Worm (Caenorhabditis elegans) whole organism, late embryonic: ENCODE results near the gene F26C11.3.

Source experiments
- C08G9.2 ChIP-seq: sonication (generic microtip); optimal IDR thresholded peaks from 2 replicates; lab custom pipeline; 2016; ENCODE audit warnings: mild to moderate bottlenecking, missing genetic modification characterization, moderate library complexity, missing compliant biosample characterization
- K02D7.2 ChIP-seq: sonication (generic microtip); optimal IDR thresholded peaks from 2 replicates; lab custom pipeline; 2017; ENCODE audit warnings: mild to moderate bottlenecking, missing genetic modification characterization, missing compliant biosample characterization
- K09A11.1 ChIP-seq: sonication (generic microtip); optimal IDR thresholded peaks from 2 replicates; lab custom pipeline; 2017; ENCODE audit warnings: antibody characterized with exemption, mild to moderate bottlenecking, missing genetic modification characterization, missing compliant biosample characterization; ENCODE audit not compliant: insufficient read depth
- T23F11.4 ChIP-seq: fragments of 200-800 bp; sonication (Bioruptor generic); optimal IDR thresholded peaks from 2 replicates; lab custom pipeline; 2018; ENCODE audit warnings: mild to moderate bottlenecking, missing genetic modification characterization, missing compliant biosample characterization
- Y22D7AL.16 ChIP-seq: sonication (generic microtip); optimal IDR thresholded peaks from 2 replicates; lab custom pipeline; 2016; ENCODE audit warnings: missing genetic modification characterization, missing compliant biosample characterization
- ama-1 ChIP-seq: fragments of 150-350 bp; optimal IDR thresholded peaks from 2 replicates; lab custom pipeline; 2014
- ceh-18 ChIP-seq: sonication (generic microtip); optimal IDR thresholded peaks from 2 replicates; lab custom pipeline; 2016; ENCODE audit warnings: missing genetic modification characterization, missing compliant biosample characterization
- ceh-19 ChIP-seq: fragments of 200-800 bp; sonication (Bioruptor generic); optimal IDR thresholded peaks from 2 replicates; lab custom pipeline; 2018; ENCODE audit warnings: mild to moderate bottlenecking, missing genetic modification characterization, missing compliant biosample characterization
- ceh-2 ChIP-seq: sonication (generic microtip); optimal IDR thresholded peaks from 2 replicates; lab custom pipeline; 2016; ENCODE audit warnings: missing genotype, missing genetic modification characterization, missing compliant biosample characterization
- ceh-22 ChIP-seq: sonication (generic microtip); optimal IDR thresholded peaks from 2 replicates; lab custom pipeline; 2017; ENCODE audit warnings: missing biosample characterization, missing genetic modification characterization
- ceh-24 ChIP-seq: sonication (generic microtip); optimal IDR thresholded peaks from 2 replicates; lab custom pipeline; 2016; ENCODE audit warnings: mild to moderate bottlenecking, missing genetic modification characterization, missing compliant biosample characterization
- ceh-30 ChIP-seq: fragments of 150-350 bp; optimal IDR thresholded peaks from 2 replicates; lab custom pipeline; 2014; ENCODE audit warnings: missing biosample characterization, missing genetic modification characterization
- ceh-6 ChIP-seq: fragments of 200-800 bp; sonication (Bioruptor generic); optimal IDR thresholded peaks from 2 replicates; lab custom pipeline; 2018; ENCODE audit warnings: mild to moderate bottlenecking, missing genetic modification characterization, missing compliant biosample characterization
- che-1 ChIP-seq: sonication (generic microtip); optimal IDR thresholded peaks from 2 replicates; lab custom pipeline; 2016; ENCODE audit warnings: mild to moderate bottlenecking, missing genetic modification characterization, missing compliant biosample characterization
- elt-2 ChIP-seq: sonication (generic microtip); optimal IDR thresholded peaks from 2 replicates; lab custom pipeline; 2016; ENCODE audit warnings: missing genetic modification reagents, missing genetic modification characterization, missing compliant biosample characterization
- elt-4 ChIP-seq: sonication (generic microtip); optimal IDR thresholded peaks from 2 replicates; lab custom pipeline; 2016; ENCODE audit warnings: missing genetic modification characterization, missing compliant biosample characterization
- eyg-1 ChIP-seq: sonication (generic microtip); optimal IDR thresholded peaks from 2 replicates; lab custom pipeline; 2016; ENCODE audit warnings: missing genotype, missing genetic modification characterization, missing compliant biosample characterization
- gmeb-2 ChIP-seq: sonication (generic microtip); optimal IDR thresholded peaks from 2 replicates; lab custom pipeline; 2016; ENCODE audit warnings: missing genetic modification characterization, inconsistent platforms, missing compliant biosample characterization
- hlh-15 ChIP-seq: sonication (generic microtip); optimal IDR thresholded peaks from 2 replicates; lab custom pipeline; 2016; ENCODE audit warnings: missing genetic modification characterization, missing compliant biosample characterization
- hlh-30 ChIP-seq: sonication (generic microtip); optimal IDR thresholded peaks from 2 replicates; lab custom pipeline; 2017; ENCODE audit warnings: antibody characterized with exemption, missing genetic modification characterization, missing compliant biosample characterization; ENCODE audit not compliant: insufficient read depth
- hlh-6 ChIP-seq: sonication (generic microtip); optimal IDR thresholded peaks from 2 replicates; lab custom pipeline; 2016; ENCODE audit warnings: missing genotype, missing genetic modification characterization, missing compliant biosample characterization
- lim-6 ChIP-seq: sonication (generic microtip); optimal IDR thresholded peaks from 2 replicates; lab custom pipeline; 2016; ENCODE audit warnings: missing genetic modification characterization, missing compliant biosample characterization
- lin-11 ChIP-seq: fragments of 200-800 bp; sonication (Bioruptor generic); optimal IDR thresholded peaks from 2 replicates; lab custom pipeline; 2018; ENCODE audit warnings: mild to moderate bottlenecking, missing genetic modification characterization, missing compliant biosample characterization
- madf-2 ChIP-seq: sonication (generic microtip); optimal IDR thresholded peaks from 2 replicates; lab custom pipeline; 2017; ENCODE audit warnings: missing genetic modification characterization, missing compliant biosample characterization
- mec-3 ChIP-seq: sonication (generic microtip); optimal IDR thresholded peaks from 2 replicates; lab custom pipeline; 2016; ENCODE audit warnings: borderline replicate concordance, missing genetic modification characterization, missing compliant biosample characterization
- nfya-1 ChIP-seq: sonication (generic microtip); optimal IDR thresholded peaks from 2 replicates; lab custom pipeline; 2017; ENCODE audit warnings: missing genetic modification characterization, mild to moderate bottlenecking, missing compliant biosample characterization, antibody characterized with exemption, moderate library complexity
- pha-2 ChIP-seq: sonication (generic microtip); optimal IDR thresholded peaks from 2 replicates; lab custom pipeline; 2017; ENCODE audit warnings: mild to moderate bottlenecking, missing genetic modification characterization, missing compliant biosample characterization
- pqm-1 ChIP-seq: sonication (generic microtip); optimal IDR thresholded peaks from 2 replicates; lab custom pipeline; 2016; ENCODE audit warnings: missing genetic modification characterization, missing compliant biosample characterization
- ref-2 ChIP-seq: sonication (generic microtip); optimal IDR thresholded peaks from 2 replicates; lab custom pipeline; 2016; ENCODE audit warnings: missing genetic modification characterization, missing compliant biosample characterization
- rnt-1 ChIP-seq: sonication (generic microtip); optimal IDR thresholded peaks from 2 replicates; lab custom pipeline; 2016; ENCODE audit warnings: missing genetic modification characterization, missing compliant biosample characterization
- sox-2 ChIP-seq: fragments of 200-800 bp; sonication (Bioruptor generic); IDR thresholded peaks from 2 replicates; pipeline ENCODE4 v1.3.6; 2022; ENCODE audit warnings: missing genetic modification reagents, missing genetic modification characterization, missing compliant biosample characterization
- sox-4 ChIP-seq: sonication (generic microtip); optimal IDR thresholded peaks from 2 replicates; lab custom pipeline; 2017; ENCODE audit warnings: mild to moderate bottlenecking, missing genetic modification characterization, inconsistent platforms, missing compliant biosample characterization
- syd-9 ChIP-seq: sonication (generic microtip); optimal IDR thresholded peaks from 2 replicates; lab custom pipeline; 2016; ENCODE audit warnings: mild to moderate bottlenecking, missing genetic modification characterization, moderate library complexity, missing compliant biosample characterization
- tbx-7 ChIP-seq: sonication (generic microtip); optimal IDR thresholded peaks from 2 replicates; lab custom pipeline; 2016; ENCODE audit warnings: missing genotype, missing genetic modification characterization, missing compliant biosample characterization
- unc-3 ChIP-seq, 2 experiments: fragments of 200-800 bp in 1 of 2; sonication (Bioruptor generic) in 1 of 2; sonication (generic microtip) in 1 of 2; conservative IDR thresholded peaks in 1 of 2; optimal IDR thresholded peaks in 1 of 2; 2 replicates each; pipeline versions ENCODE4 v1.3.6 to Lab custom; 2016 to 2022; ENCODE audit warnings: missing compliant biosample characterization in 2 of 2, missing genetic modification characterization in 2 of 2, missing genetic modification reagents in 1 of 2
- unc-55 ChIP-seq: sonication (generic microtip); optimal IDR thresholded peaks from 2 replicates; lab custom pipeline; 2017; ENCODE audit warnings: missing biosample characterization, missing genetic modification reagents, missing genetic modification characterization

The F26C11.3 gene

DNA sequence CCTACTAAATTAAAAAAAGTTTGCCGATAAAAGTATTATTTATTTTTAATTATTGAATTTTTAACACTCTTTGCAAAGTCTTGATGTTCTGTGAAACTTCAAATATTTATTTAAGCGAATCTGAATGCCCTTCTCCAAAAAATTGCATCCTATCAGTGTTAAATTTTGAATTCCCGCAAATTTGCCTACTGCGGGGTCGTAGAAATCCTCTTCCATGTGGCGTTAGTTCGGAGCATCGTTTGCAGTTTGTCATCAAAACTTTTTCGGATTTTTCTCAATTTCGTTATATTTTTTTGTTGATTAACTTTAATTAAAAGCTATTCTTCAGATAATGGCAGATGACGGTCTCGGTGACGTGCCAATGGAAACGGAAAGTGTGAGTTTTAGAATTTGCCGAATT is 25.5 kb upstream of the F26C11.3 start, which contains the start of gene ufd-3 (continued):
- TF ChIP-seq C08G9.2 (tag; lab: Kevin White, UChicago) (peak; percentile 98), elt-4 (tag; lab: Kevin White, UChicago) (no peak), ceh-2 (peak; percentile 91), K02D7.2 (no peak), ceh-6 (GFP tag; lab: Kevin White, UChicago) (peak; percentile 3), hlh-15 (tag; lab: Kevin White, UChicago) (peak; percentile 24), ceh-22 (tag; lab: Kevin White, UChicago) (no peak), eyg-1 (tag; lab: Kevin White, UChicago) (no peak), unc-3 (GFP tag; conservative IDR thresholded peaks at IDR 0.05; lab: Robert Waterston, UW) (0 out of 2 replicates have a peak, but pooled peaks have one; percentile 35), unc-3 (tag; optimal IDR thresholded peaks at IDR 0.05; lab: Kevin White, UChicago) (no peak), pqm-1 (tag; lab: Kevin White, UChicago) (peak; percentile 56), unc-55 (GFP tag; lab: Kevin White, UChicago) (peak; percentile 54), hlh-6 (tag; lab: Kevin White, UChicago) (peak; percentile 18), rnt-1 (tag; lab: Kevin White, UChicago) (peak; percentile 79), Y22D7AL.16 (tag; lab: Kevin White, UChicago) (peak; percentile 29), sox-4 (tag; lab: Kevin White, UChicago) (no peak), tbx-7 (peak; percentile 91), ceh-19 (GFP tag; lab: Kevin White, UChicago) (no peak), gmeb-2 (tag; lab: Kevin White, UChicago) (no peak), T23F11.4 (GFP tag; lab: Kevin White, UChicago) (no peak), mec-3 (tag; lab: Kevin White, UChicago) (peak; percentile 77), ama-1 (lab: Kevin White, UChicago) (no peak), ceh-30 (tag; lab: Kevin White, UChicago) (peak; percentile 2), che-1 (peak; percentile 5), elt-2 (peak; percentile 74), ceh-24 (tag; lab: Kevin White, UChicago) (no peak)
- TF ChIP-seq, all 69 proteins: peak for 40

DNA sequence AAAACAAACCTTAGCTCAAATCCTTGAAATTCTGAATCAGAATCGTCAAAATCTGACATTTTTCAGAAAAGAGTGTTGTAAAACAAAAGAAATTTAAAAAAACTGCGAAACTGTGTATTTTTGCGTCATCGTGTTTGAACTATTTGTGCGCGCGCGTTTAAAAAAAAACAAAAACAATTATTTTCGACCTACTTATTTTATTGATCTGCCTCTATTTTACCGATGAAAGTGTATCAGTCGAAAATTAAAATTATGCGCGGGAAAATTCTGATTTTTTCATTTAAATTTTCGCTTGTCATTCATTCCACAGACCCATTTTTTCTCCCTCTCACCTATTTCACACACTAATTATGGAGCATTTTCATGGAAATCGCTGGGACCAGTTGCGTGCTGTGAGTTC is 24.0 kb upstream of the F26C11.3 start, which contains the start of the genes C05C10.7 and C05C10.5:
C05C10.7 (minus strand) TSS at position 95 of the 400 bp plus-strand sequence.
C05C10.5 (plus strand) TSS at position 164 of the 400 bp plus-strand sequence.
- no peak for TF ChIP-seq nfya-1
- no peak for TF ChIP-seq ref-2 (tag; lab: Kevin White, UChicago)
- TF ChIP-seq K09A11.1 (tag; lab: Kevin White, UChicago) = no peak
- TF ChIP-seq pqm-1 (tag; lab: Kevin White, UChicago) = no peak
- no peak for TF ChIP-seq Y22D7AL.16 (tag; lab: Kevin White, UChicago)
- no peak for TF ChIP-seq syd-9 (tag; lab: Kevin White, UChicago)
- no peak for TF ChIP-seq lin-11
- TF ChIP-seq madf-2 (tag; lab: Kevin White, UChicago) = no peak
- TF ChIP-seq K02D7.2 = no peak
- no peak for TF ChIP-seq pha-2
- no peak for TF ChIP-seq ceh-22 (tag; lab: Kevin White, UChicago)
- TF ChIP-seq rnt-1 (tag; lab: Kevin White, UChicago) = no peak
- no peak for TF ChIP-seq gmeb-2 (tag; lab: Kevin White, UChicago)
- no peak for TF ChIP-seq lim-6

ce11 chrII:9937611-9938010 is 22.7 kb upstream of the F26C11.3 start:
- peak; percentile 58 for TF ChIP-seq ceh-18 (tag; lab: Kevin White, UChicago)
- TF ChIP-seq sox-2 = no peak
- TF ChIP-seq hlh-30 (tag; lab: Kevin White, UChicago) = peak; percentile 50
- TF ChIP-seq, all 69 proteins: peak for 2

ce11 chrII:9936859-9937258 is 22.0 kb upstream of the F26C11.3 start, which contains the start of gene C05C10.3:
TSS of gene C05C10.3 (minus strand) at chrII:9936893.
- peak; percentile 30 for TF ChIP-seq elt-2
- TF ChIP-seq madf-2 (tag; lab: Kevin White, UChicago) = no peak
- TF ChIP-seq sox-2 = no peak
